Worm (Caenorhabditis elegans) whole organism, L2 larva: ENCODE measurements around the gene T24H10.5.

Source experiments
- ama-1 ChIP-seq: fragments of 150-350 bp; optimal IDR thresholded peaks from 2 replicates; lab custom pipeline; 2018; ENCODE audit warnings: inconsistent platforms
- nhr-237 ChIP-seq: fragments of 150-350 bp; optimal IDR thresholded peaks from 2 replicates; lab custom pipeline; 2014; ENCODE audit warnings: missing biosample characterization, missing genetic modification characterization
- nhr-25 ChIP-seq: fragments of 150-350 bp; sonication (generic microtip); optimal IDR thresholded peaks from 3 replicates; lab custom pipeline; 2014; ENCODE audit warnings: missing biosample characterization, missing genetic modification characterization
- nhr-77 ChIP-seq: fragments of 150-350 bp; optimal IDR thresholded peaks from 2 replicates; lab custom pipeline; 2014; ENCODE audit warnings: missing biosample characterization, missing genetic modification characterization
- sem-4 ChIP-seq: fragments of 150-350 bp; optimal IDR thresholded peaks from 2 replicates; lab custom pipeline; 2014; ENCODE audit warnings: missing biosample characterization, missing genetic modification reagents, missing genetic modification characterization
- snpc-4 ChIP-seq: fragments of 150-350 bp; optimal IDR thresholded peaks from 2 replicates; lab custom pipeline; 2014; ENCODE audit warnings: missing biosample characterization, missing genetic modification characterization
- ztf-1 ChIP-seq: fragments of 200-800 bp; sonication (Bioruptor generic); conservative IDR thresholded peaks from 2 replicates; pipeline ENCODE4 v1.3.6; 2022; ENCODE audit warnings: missing genetic modification characterization, missing compliant biosample characterization

DNA sequence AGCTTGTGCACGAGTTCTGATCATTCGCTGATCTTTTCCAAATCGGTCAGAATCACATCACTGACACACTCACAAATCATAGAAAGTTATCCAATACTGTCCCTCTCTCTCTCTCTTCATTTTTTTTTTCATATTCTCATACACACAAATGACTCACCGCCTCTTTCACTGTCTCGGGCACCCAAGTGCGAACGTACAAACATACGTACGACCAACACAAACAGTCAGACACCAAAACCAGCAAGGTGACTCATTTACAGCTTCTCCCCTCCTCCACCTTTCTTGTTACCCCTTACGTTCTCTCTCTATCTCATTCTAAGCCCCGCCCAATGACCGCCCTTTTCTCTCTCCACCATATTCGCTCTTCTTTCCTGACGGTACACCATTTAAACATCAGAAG lies 26.1 kb downstream of the T24H10.5 start:
- TF ChIP-seq nhr-237 (tag; lab: Kevin White, UChicago) (no peak), ztf-1 (no peak), ama-1 (lab: Kevin White, UChicago) (no peak), nhr-77 (tag; lab: Kevin White, UChicago) (no peak), sem-4 (tag; lab: Kevin White, UChicago) (no peak), nhr-25 (no peak), snpc-4 (tag; lab: Kevin White, UChicago) (no peak)
